Fruit fly (Drosophila melanogaster) whole organism, prepupa: Measurements from ENCODE around the gene Gr64d.

Experiments
- Blimp-1 ChIP-seq: fragments of 200-800 bp; sonication (Bioruptor generic); optimal IDR thresholded peaks from 3 replicates; lab custom pipeline; 2017; ENCODE audit warnings: missing biosample characterization, missing genetic modification characterization, mild to moderate bottlenecking, moderate library complexity, missing genetic modification reagents
- CG11762 ChIP-seq: fragments of 200-800 bp; sonication (Bioruptor generic); optimal IDR thresholded peaks from 3 replicates; lab custom pipeline; 2016; ENCODE audit warnings: missing biosample characterization, missing genetic modification characterization; ENCODE audit not compliant: insufficient read depth
- CG4318 ChIP-seq: fragments of 200-800 bp; sonication (Bioruptor generic); optimal IDR thresholded peaks from 3 replicates; lab custom pipeline; 2017; ENCODE audit warnings: missing biosample characterization, mild to moderate bottlenecking, missing genetic modification characterization
- CG6854 ChIP-seq: fragments of 200-800 bp; sonication (Bioruptor generic); optimal IDR thresholded peaks from 2 replicates; lab custom pipeline; 2017; ENCODE audit warnings: missing biosample characterization, mild to moderate bottlenecking, missing genetic modification characterization
- Ets96B ChIP-seq: fragments of 200-800 bp; optimal IDR thresholded peaks from 2 replicates; lab custom pipeline; 2019; ENCODE audit warnings: missing biosample characterization, mild to moderate bottlenecking, missing genetic modification characterization, moderate library complexity
- Lpt ChIP-seq: fragments of 200-800 bp; sonication (Bioruptor generic); optimal IDR thresholded peaks from 3 replicates; lab custom pipeline; 2016; ENCODE audit warnings: missing biosample characterization, missing genetic modification characterization
- Sox14 ChIP-seq: fragments of 200-800 bp; sonication (Bioruptor generic); optimal IDR thresholded peaks from 3 replicates; lab custom pipeline; 2016; ENCODE audit warnings: missing biosample characterization, missing genetic modification characterization
- cyc ChIP-seq: fragments of 200-800 bp; sonication (Bioruptor generic); optimal IDR thresholded peaks from 3 replicates; lab custom pipeline; 2016; ENCODE audit warnings: missing biosample characterization, missing genetic modification characterization
- spab ChIP-seq: fragments of 200-800 bp; sonication (Bioruptor generic); optimal IDR thresholded peaks from 2 replicates; lab custom pipeline; 2017; ENCODE audit warnings: missing biosample characterization, mild to moderate bottlenecking, missing genetic modification characterization, missing genetic modification reagents

DNA sequence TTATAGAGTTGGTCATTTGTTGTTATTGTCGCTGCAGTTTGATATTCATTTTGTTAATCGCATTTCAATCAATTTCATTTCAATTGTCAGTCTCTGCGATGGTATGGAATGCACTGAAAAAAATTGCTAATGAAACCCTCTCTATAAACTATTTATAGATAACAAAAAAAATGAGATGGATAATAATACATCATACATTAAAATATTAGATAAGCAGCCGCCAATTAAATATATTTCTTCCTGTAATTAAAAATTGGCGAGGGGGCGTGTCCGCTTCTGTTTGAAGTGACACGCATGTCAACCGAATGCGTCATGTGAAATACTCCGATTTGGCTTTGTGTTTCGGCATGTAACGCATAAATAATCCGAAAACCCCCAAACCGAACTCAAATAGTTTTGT lies 12.6 kb downstream of the Gr64d start:
- TF ChIP-seq spab (GFP tag; lab: Kevin White, UChicago) (no peak), Lpt (GFP tag; lab: Kevin White, UChicago) (no peak), Sox14 (GFP tag; lab: Kevin White, UChicago) (no peak), Ets96B (no peak), CG4318 (GFP tag; lab: Kevin White, UChicago) (no peak), Blimp-1 (no peak), cyc (GFP tag; lab: Kevin White, UChicago) (no peak), CG6854 (GFP tag; lab: Kevin White, UChicago) (no peak), CG11762 (no peak)
